Fruit fly (Drosophila melanogaster) whole organism: ENCODE measurements around the gene repo.

Experiments
- CG8478 ChIP-seq: fragments of >200 bp; optimal IDR thresholded peaks from 2 replicates; lab custom pipeline; 2018; ENCODE audit warnings: inconsistent platforms
- Dll ChIP-seq: fragments of >200 bp; optimal IDR thresholded peaks from 2 replicates; lab custom pipeline; 2017
- EcR ChIP-seq, 2 experiments: fragments of >200 bp; optimal IDR thresholded peaks; 2 replicates each; lab custom pipeline; 2017; ENCODE audit warnings: missing biosample characterization in 2 of 2, missing genetic modification characterization in 2 of 2, missing genetic modification reagents in 2 of 2
- pan ChIP-seq: fragments of >200 bp; optimal IDR thresholded peaks from 2 replicates; lab custom pipeline; 2017
- psq ChIP-seq: fragments of >200 bp; optimal IDR thresholded peaks from 2 replicates; lab custom pipeline; 2017
- usp ChIP-seq: fragments of >200 bp; optimal IDR thresholded peaks from 2 replicates; lab custom pipeline; 2017; ENCODE audit warnings: missing biosample characterization, missing genetic modification characterization, mixed read lengths

dm6 chr3R:18197802-18198148 lies 38.2 kb upstream of the repo start:
- TF ChIP-seq psq (lab: Kevin White, UChicago) (no peak), Dll (lab: Kevin White, UChicago) (no peak), pan (no peak), CG8478 (lab: Kevin White, UChicago) (no peak), EcR (GFP tag; optimal IDR thresholded peaks at IDR 0.05; lab: Kevin White, UChicago) (no peak), usp (GFP tag; lab: Kevin White, UChicago) (no peak)
